Fruit fly (Drosophila melanogaster): ENCODE data around the gene CG16713.

Gene CG16713

DNA sequence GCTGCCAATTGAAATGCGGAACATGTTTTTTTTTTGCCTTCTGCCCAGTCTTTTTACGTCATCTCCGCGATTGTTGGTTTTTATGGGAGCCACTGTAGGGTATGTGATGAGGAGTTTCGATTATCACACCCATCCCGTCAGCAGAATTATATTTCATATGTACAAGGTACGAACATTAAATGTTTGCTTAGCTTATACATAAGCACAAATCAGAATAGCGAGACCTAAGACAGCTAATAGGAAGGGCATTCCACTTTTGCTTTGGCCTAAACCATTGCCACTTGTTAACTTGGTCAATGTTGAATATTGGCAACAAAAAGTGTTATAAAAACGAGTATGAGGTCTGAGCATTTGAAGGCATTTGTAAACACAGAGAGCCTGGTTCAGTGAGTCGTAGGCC is 8.0 kb upstream of the CG16713 start, which contains the start of gene CG2816 (continued):
- TF ChIP-seq run (tag; optimal IDR thresholded peaks at IDR 0.05) (no peak), CG34422 (GFP tag; IDR thresholded peaks at IDR 0.05) (no peak), CG14050 (GFP tag; IDR thresholded peaks at IDR 0.05) (peak; percentile 24; the same call in 1 of the 3 replicates), esg (GFP tag; conservative IDR thresholded peaks at IDR 0.05) (peak; percentile 67), CG6175 (GFP tag; IDR thresholded peaks at IDR 0.05) (no peak), Ada2b (GFP tag; IDR thresholded peaks at IDR 0.05) (peak; percentile 49), CG12391 (tag; optimal IDR thresholded peaks at IDR 0.05) (no peak), CG8765 (GFP tag; IDR thresholded peaks at IDR 0.05) (no peak), CG7928 (GFP tag; optimal IDR thresholded peaks at IDR 0.05) (no peak), CG14710 (tag; optimal IDR thresholded peaks at IDR 0.05) (no peak), CoRest (tag; optimal IDR thresholded peaks at IDR 0.05) (peak; percentile 49), bab2 (GFP tag; optimal IDR thresholded peaks at IDR 0.05) (peak; percentile 0), CG32767 (GFP tag; IDR thresholded peaks at IDR 0.05) (0 out of 2 replicates have a peak, but pooled peaks have one; percentile 14), B-H2 (GFP tag; optimal IDR thresholded peaks at IDR 0.05) (no peak), hkb (optimal IDR thresholded peaks at IDR 0.05) (no peak), hkb (GFP tag; IDR thresholded peaks at IDR 0.05) (0 out of 2 replicates have a peak, but pooled peaks have one; percentile 35), lbe (GFP tag; optimal IDR thresholded peaks at IDR 0.05) (peak; percentile 86), Lpt (GFP tag; optimal IDR thresholded peaks at IDR 0.05) (no peak), unpg (GFP tag; optimal IDR thresholded peaks at IDR 0.05) (peak; percentile 55), z (GFP tag; IDR thresholded peaks at IDR 0.05) (no peak), BtbVII (GFP tag; optimal IDR thresholded peaks at IDR 0.05) (peak; percentile 33), kay (GFP tag; optimal IDR thresholded peaks at IDR 0.05) (peak; percentile 53), CG6683 (GFP tag; optimal IDR thresholded peaks at IDR 0.05) (no peak), Bteb2 (GFP tag; optimal IDR thresholded peaks at IDR 0.05) (no peak), HLHmδ (GFP tag; optimal IDR thresholded peaks at IDR 0.05) (no peak), CG18011 (GFP tag; optimal IDR thresholded peaks at IDR 0.05) (peak; percentile 44), Asciz (GFP tag; optimal IDR thresholded peaks at IDR 0.05) (no peak), CG4854 (GFP tag; optimal IDR thresholded peaks at IDR 0.05) (no peak), Bgb (GFP tag; IDR thresholded peaks at IDR 0.05; ENCODE audit: partially characterized antibody) (no peak), NFAT (GFP tag; IDR thresholded peaks at IDR 0.05) (peak; percentile 68; the same call in 1 of the 2 replicates), Eip74EF (GFP tag; optimal IDR thresholded peaks at IDR 0.05) (no peak), dimm (GFP tag; IDR thresholded peaks at IDR 0.05) (no peak), CG8944 (GFP tag; optimal IDR thresholded peaks at IDR 0.05) (peak; percentile 58), CG1602 (GFP tag; optimal IDR thresholded peaks at IDR 0.05) (no peak), CG2202 (tag; optimal IDR thresholded peaks at IDR 0.05) (no peak), CG11504 (tag; optimal IDR thresholded peaks at IDR 0.05) (peak; percentile 55), CG10267 (tag; optimal IDR thresholded peaks at IDR 0.05) (peak; percentile 19), ci (GFP tag; IDR thresholded peaks at IDR 0.05) (no peak), eyg (GFP tag; optimal IDR thresholded peaks at IDR 0.05) (no peak), GATAe (GFP tag; conservative IDR thresholded peaks at IDR 0.05) (no peak), Neu2 (GFP tag; optimal IDR thresholded peaks at IDR 0.05; ENCODE audit: borderline replicate concordance) (no peak), CG17802 (tag; optimal IDR thresholded peaks at IDR 0.05) (no peak), Ptx1 (GFP tag; IDR thresholded peaks at IDR 0.05) (peak; percentile 85), tap (tag; optimal IDR thresholded peaks at IDR 0.05) (peak; percentile 24), Dll (GFP tag; IDR thresholded peaks at IDR 0.05; ENCODE audit: partially characterized antibody) (no peak), org-1 (GFP tag; optimal IDR thresholded peaks at IDR 0.05) (peak; percentile 34), gt (GFP tag; IDR thresholded peaks at IDR 0.05) (no peak), CG33557 (GFP tag; optimal IDR thresholded peaks at IDR 0.05) (no peak), phol (tag; optimal IDR thresholded peaks at IDR 0.05) (no peak), CG3847 (GFP tag; IDR thresholded peaks at IDR 0.05) (peak; percentile 89), chm (GFP tag; IDR thresholded peaks at IDR 0.05) (no peak)
